Fruit fly (Drosophila melanogaster) whole organism, embryonic: ENCODE measurements around the gene Ugt35E2.

ENCODE experiments used
- CG10979 ChIP-seq: fragments of 200-800 bp; sonication (Bioruptor generic); optimal IDR thresholded peaks from 2 replicates; lab custom pipeline; 2018; ENCODE audit warnings: missing biosample characterization, mild to moderate bottlenecking, missing genetic modification characterization, moderate library complexity
- CG11398 ChIP-seq: fragments of 200-800 bp; sonication (Bioruptor generic); optimal IDR thresholded peaks from 2 replicates; lab custom pipeline; 2016; ENCODE audit warnings: missing biosample characterization, missing genetic modification characterization
- CG11456 ChIP-seq: fragments of 200-800 bp; sonication (Bioruptor generic); IDR thresholded peaks from 3 replicates; pipeline ENCODE4 v1.3.6; 2022; ENCODE audit warnings: missing biosample characterization, missing genetic modification characterization
- CG12104 ChIP-seq: fragments of 200-800 bp; sonication (Bioruptor generic); optimal IDR thresholded peaks from 3 replicates; lab custom pipeline; 2016; ENCODE audit warnings: missing biosample characterization, missing genetic modification characterization
- CG12769 ChIP-seq: fragments of 200-800 bp; sonication (Bioruptor generic); optimal IDR thresholded peaks from 2 replicates; lab custom pipeline; 2019; ENCODE audit warnings: missing biosample characterization, mild to moderate bottlenecking, missing genetic modification characterization, moderate library complexity
- CG13624 ChIP-seq: fragments of 200-800 bp; sonication (Bioruptor generic); optimal IDR thresholded peaks from 2 replicates; lab custom pipeline; 2016; ENCODE audit warnings: missing biosample characterization, missing genetic modification characterization
- CG13894 ChIP-seq: fragments of 200-800 bp; sonication (Bioruptor generic); optimal IDR thresholded peaks from 3 replicates; lab custom pipeline; 2018; ENCODE audit warnings: missing biosample characterization, mild to moderate bottlenecking, missing genetic modification characterization, moderate library complexity
- CG15601 ChIP-seq: fragments of 200-800 bp; sonication (Bioruptor generic); optimal IDR thresholded peaks from 3 replicates; lab custom pipeline; 2019; ENCODE audit warnings: missing biosample characterization, mild to moderate bottlenecking, missing genetic modification characterization, moderate library complexity
- CG1647 ChIP-seq: fragments of 200-800 bp; sonication (Bioruptor generic); optimal IDR thresholded peaks from 3 replicates; lab custom pipeline; 2016; ENCODE audit warnings: missing biosample characterization, missing genetic modification characterization
- CG17802 ChIP-seq: fragments of 200-800 bp; sonication (Bioruptor generic); optimal IDR thresholded peaks from 2 replicates; lab custom pipeline; 2018; ENCODE audit warnings: missing biosample characterization, mild to moderate bottlenecking, missing genetic modification characterization, moderate library complexity
- CG1792 ChIP-seq: fragments of 200-800 bp; sonication (Bioruptor generic); optimal IDR thresholded peaks from 2 replicates; lab custom pipeline; 2016; ENCODE audit warnings: missing biosample characterization, missing genetic modification characterization
- CG18476 ChIP-seq: fragments of 200-800 bp; sonication (Bioruptor generic); optimal IDR thresholded peaks from 2 replicates; lab custom pipeline; 2016; ENCODE audit warnings: missing biosample characterization, mild to moderate bottlenecking, missing genetic modification characterization
- CG2199 ChIP-seq: fragments of 200-800 bp; sonication (Bioruptor generic); IDR thresholded peaks from 3 replicates; pipeline ENCODE4 v1.3.6; 2022; ENCODE audit warnings: missing biosample characterization, missing genetic modification characterization
- CG3407 ChIP-seq: fragments of 200-800 bp; sonication (Bioruptor generic); optimal IDR thresholded peaks from 2 replicates; lab custom pipeline; 2018; ENCODE audit warnings: missing biosample characterization, mild to moderate bottlenecking, missing genetic modification characterization
- CG34422 ChIP-seq: fragments of 200-800 bp; sonication (Bioruptor generic); IDR thresholded peaks from 3 replicates; pipeline ENCODE4 v1.3.6; 2022; ENCODE audit warnings: missing biosample characterization, missing genetic modification characterization
- CG3726 ChIP-seq: fragments of 200-800 bp; sonication (Bioruptor generic); IDR thresholded peaks from 3 replicates; pipeline ENCODE4, ENCODE4 v1.3.6; 2022; ENCODE audit warnings: missing biosample characterization, missing genetic modification characterization
- CG43689 ChIP-seq: fragments of 200-800 bp; sonication (Bioruptor generic); IDR thresholded peaks from 2 replicates; pipeline ENCODE4 v1.3.6; 2022; ENCODE audit warnings: missing biosample characterization, missing genetic modification characterization
- CG6272 ChIP-seq: fragments of 200-800 bp; sonication (Bioruptor generic); IDR thresholded peaks from 2 replicates; pipeline ENCODE4 v1.3.6; 2022; ENCODE audit warnings: missing biosample characterization, missing genetic modification characterization
- CG6854 ChIP-seq: fragments of 200-800 bp; sonication (Bioruptor generic); optimal IDR thresholded peaks from 3 replicates; lab custom pipeline; 2017; ENCODE audit warnings: missing biosample characterization, mild to moderate bottlenecking, missing genetic modification characterization
- CG8290 ChIP-seq, 3 experiments: fragments of 200-800 bp; sonication (Bioruptor generic); optimal IDR thresholded peaks; 2 replicates each; lab custom pipeline; 2016 to 2019; ENCODE audit warnings: missing biosample characterization in 3 of 3, missing genetic modification characterization in 3 of 3, mild to moderate bottlenecking in 2 of 3, moderate library complexity in 1 of 3
- CG8359 ChIP-seq: fragments of 200-800 bp; sonication (Bioruptor generic); optimal IDR thresholded peaks from 2 replicates; lab custom pipeline; 2017; ENCODE audit warnings: missing biosample characterization, mild to moderate bottlenecking, missing genetic modification characterization, borderline replicate concordance
- CTCF ChIP-seq: fragments of 200-800 bp; sonication (Bioruptor generic); optimal IDR thresholded peaks from 2 replicates; lab custom pipeline; 2017; ENCODE audit warnings: missing biosample characterization, mild to moderate bottlenecking, missing genetic modification characterization, moderate library complexity
- Drgx ChIP-seq: fragments of 200-800 bp; sonication (Bioruptor generic); IDR thresholded peaks from 2 replicates; pipeline ENCODE4 v1.3.6; 2022; ENCODE audit warnings: missing biosample characterization, missing genetic modification characterization
- Elba2 ChIP-seq: fragments of 200-800 bp; sonication (Bioruptor generic); optimal IDR thresholded peaks from 3 replicates; lab custom pipeline; 2016; ENCODE audit warnings: missing biosample characterization, missing genetic modification characterization
- Hand ChIP-seq: fragments of 200-800 bp; sonication (Bioruptor generic); optimal IDR thresholded peaks from 2 replicates; lab custom pipeline; 2017; ENCODE audit warnings: mild to moderate bottlenecking, missing biosample characterization, missing genetic modification reagents, missing genetic modification characterization
- Hsf ChIP-seq: fragments of 200-800 bp; sonication (Bioruptor generic); optimal IDR thresholded peaks from 3 replicates; lab custom pipeline; 2016; ENCODE audit warnings: missing biosample characterization, missing genetic modification characterization
- MESR4 ChIP-seq: fragments of 200-800 bp; sonication (Bioruptor generic); optimal IDR thresholded peaks from 2 replicates; lab custom pipeline; 2018; ENCODE audit warnings: missing biosample characterization, mild to moderate bottlenecking, missing genetic modification characterization, moderate library complexity
- Max ChIP-seq: fragments of 200-800 bp; sonication (Bioruptor generic); optimal IDR thresholded peaks from 2 replicates; lab custom pipeline; 2016; ENCODE audit warnings: missing biosample characterization, mild to moderate bottlenecking, missing genetic modification characterization
- NC2α ChIP-seq: fragments of 200-800 bp; sonication (Bioruptor generic); optimal IDR thresholded peaks from 2 replicates; lab custom pipeline; 2016; ENCODE audit warnings: missing biosample characterization, missing genetic modification characterization
- Opbp ChIP-seq: fragments of 200-800 bp; sonication (Bioruptor generic); IDR thresholded peaks from 3 replicates; pipeline ENCODE4 v1.3.6; 2022; ENCODE audit warnings: missing biosample characterization, missing genetic modification characterization; ENCODE audit not compliant: partially characterized antibody
- Optix ChIP-seq: fragments of 200-800 bp; sonication (Bioruptor generic); IDR thresholded peaks from 3 replicates; pipeline ENCODE4 v1.3.6; 2022; ENCODE audit warnings: missing biosample characterization, missing genetic modification characterization
- ab ChIP-seq: fragments of 200-800 bp; sonication (Bioruptor generic); optimal IDR thresholded peaks from 2 replicates; lab custom pipeline; 2016; ENCODE audit warnings: missing biosample characterization, missing genetic modification characterization
- danr ChIP-seq: fragments of 200-800 bp; sonication (Bioruptor generic); IDR thresholded peaks from 2 replicates; pipeline ENCODE4 v1.3.6; 2022; ENCODE audit warnings: missing biosample characterization, missing genetic modification characterization
- dmrt11E ChIP-seq: fragments of 200-800 bp; sonication (Bioruptor generic); optimal IDR thresholded peaks from 3 replicates; lab custom pipeline; 2018; ENCODE audit warnings: missing biosample characterization, mild to moderate bottlenecking, missing genetic modification characterization, moderate library complexity
- ewg ChIP-seq: fragments of 200-800 bp; sonication (Bioruptor generic); optimal IDR thresholded peaks from 3 replicates; lab custom pipeline; 2017; ENCODE audit warnings: mild to moderate bottlenecking, missing biosample characterization, missing genetic modification reagents, missing genetic modification characterization
- ham ChIP-seq: fragments of 200-800 bp; sonication (Bioruptor generic); IDR thresholded peaks from 2 replicates; pipeline ENCODE4 v1.3.6; 2022; ENCODE audit warnings: missing biosample characterization, missing genetic modification characterization
- hth ChIP-seq: fragments of >200 bp; optimal IDR thresholded peaks from 2 replicates; lab custom pipeline; 2017; ENCODE audit warnings: inconsistent platforms
- kni ChIP-seq: fragments of 200-800 bp; sonication (Bioruptor generic); optimal IDR thresholded peaks from 3 replicates; lab custom pipeline; 2017; ENCODE audit warnings: mild to moderate bottlenecking, missing biosample characterization, missing genetic modification reagents, missing genetic modification characterization
- mld ChIP-seq: fragments of 200-800 bp; sonication (Bioruptor generic); IDR thresholded peaks from 3 replicates; pipeline ENCODE4 v1.3.6; 2022; ENCODE audit warnings: missing biosample characterization, missing genetic modification characterization; ENCODE audit not compliant: partially characterized antibody
- onecut ChIP-seq: fragments of 200-800 bp; sonication (Bioruptor generic); IDR thresholded peaks from 2 replicates; pipeline ENCODE4 v1.3.6; 2022; ENCODE audit warnings: missing biosample characterization, missing genetic modification characterization
- pho ChIP-seq: fragments of 200-800 bp; sonication (Bioruptor generic); optimal IDR thresholded peaks from 2 replicates; lab custom pipeline; 2016; ENCODE audit warnings: missing biosample characterization, missing genetic modification characterization
- psq ChIP-seq: fragments of 200-800 bp; sonication (Bioruptor generic); optimal IDR thresholded peaks from 2 replicates; lab custom pipeline; 2017; ENCODE audit warnings: missing biosample characterization, missing genetic modification characterization
- ranshi ChIP-seq: fragments of 200-800 bp; sonication (Bioruptor generic); IDR thresholded peaks from 2 replicates; pipeline ENCODE4 v1.3.6; 2022; ENCODE audit warnings: missing biosample characterization, missing genetic modification characterization
- salm ChIP-seq: fragments of 200-800 bp; sonication (Bioruptor generic); optimal IDR thresholded peaks from 2 replicates; lab custom pipeline; 2018; ENCODE audit warnings: missing biosample characterization, mild to moderate bottlenecking, missing genetic modification characterization
- sim ChIP-seq: fragments of 200-800 bp; sonication (Bioruptor generic); IDR thresholded peaks from 2 replicates; pipeline ENCODE4 v1.3.6; 2022; ENCODE audit warnings: missing biosample characterization, missing genetic modification characterization
- sisA ChIP-seq: fragments of 200-800 bp; sonication (Bioruptor generic); IDR thresholded peaks from 2 replicates; pipeline ENCODE4 v1.3.6; 2022; ENCODE audit warnings: missing biosample characterization, missing genetic modification characterization
- tgo ChIP-seq: fragments of 200-800 bp; sonication (Bioruptor generic); IDR thresholded peaks from 3 replicates; pipeline ENCODE4 v1.3.6; 2022; ENCODE audit warnings: missing biosample characterization, missing genetic modification characterization
- trem ChIP-seq: fragments of 200-800 bp; optimal IDR thresholded peaks from 3 replicates; lab custom pipeline; 2019; ENCODE audit warnings: missing biosample characterization, mild to moderate bottlenecking, missing genetic modification characterization, moderate library complexity
- trh ChIP-seq: fragments of 200-800 bp; sonication (Bioruptor generic); optimal IDR thresholded peaks from 2 replicates; lab custom pipeline; 2016; ENCODE audit warnings: missing biosample characterization, missing genetic modification characterization
- tx ChIP-seq: fragments of 200-800 bp; sonication (Bioruptor generic); optimal IDR thresholded peaks from 2 replicates; lab custom pipeline; 2016; ENCODE audit warnings: missing biosample characterization, missing genetic modification characterization
- wek ChIP-seq: fragments of 200-800 bp; sonication (Bioruptor generic); optimal IDR thresholded peaks from 3 replicates; lab custom pipeline; 2018; ENCODE audit warnings: missing biosample characterization, mild to moderate bottlenecking, missing genetic modification characterization, moderate library complexity
- z ChIP-seq: fragments of 200-800 bp; sonication (Bioruptor generic); IDR thresholded peaks from 3 replicates; pipeline ENCODE4 v1.3.6; 2022; ENCODE audit warnings: missing biosample characterization, missing genetic modification characterization

Ugt35E2 gene

DNA sequence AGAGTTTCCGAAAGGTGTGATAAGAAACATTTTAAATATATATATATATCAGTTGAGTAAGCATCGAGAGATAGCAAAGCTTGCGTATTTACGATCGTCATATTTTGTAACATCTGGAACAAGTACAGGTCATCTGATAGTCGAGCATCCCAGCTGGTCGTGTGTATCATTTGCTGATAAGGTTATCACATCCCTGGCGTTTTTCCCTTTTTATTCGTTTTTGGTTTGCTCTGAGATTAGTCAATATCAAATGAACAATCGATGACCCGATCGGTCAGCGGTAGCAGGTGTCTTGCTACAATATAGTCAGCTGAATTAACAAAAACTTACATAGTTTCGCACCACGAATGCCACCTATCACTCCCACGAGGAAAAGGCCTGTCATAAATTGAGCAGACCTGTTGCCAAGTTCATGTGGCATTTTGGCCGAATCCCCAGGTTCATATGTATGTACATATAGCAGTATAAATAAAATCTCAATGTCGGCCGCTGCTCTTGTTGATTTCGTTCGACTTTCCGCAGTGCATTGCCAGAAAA lies 33.2 kb upstream of the Ugt35E2 start (continued):
- TF ChIP-seq CG1647 (no peak), sim (GFP tag; lab: Robert Waterston, UW) (no peak), dmrt11E (tag; lab: Kevin White, UChicago) (no peak), sisA (peak; percentile 55), CG11456 (GFP tag; lab: Robert Waterston, UW) (no peak), Elba2 (GFP tag; lab: Kevin White, UChicago) (no peak), CG13894 (tag; lab: Kevin White, UChicago) (no peak), CG13624 (GFP tag; lab: Kevin White, UChicago) (no peak), tx (GFP tag; lab: Kevin White, UChicago) (no peak), CG10979 (tag; lab: Kevin White, UChicago) (peak; percentile 18), trem (no peak), CG34422 (GFP tag; lab: Robert Waterston, UW) (0 out of 3 replicates have a peak, but pooled peaks have one; percentile 9), MESR4 (GFP tag; lab: Kevin White, UChicago) (no peak), Optix (GFP tag; lab: Robert Waterston, UW) (0 out of 3 replicates have a peak, but pooled peaks have one; percentile 5), tgo (peak; percentile 61; the same call in 2 of the 3 replicates), z (GFP tag; lab: Robert Waterston, UW) (no peak), CG8359 (GFP tag; lab: Kevin White, UChicago) (no peak), CG3407 (peak; percentile 25), CG8290 (GFP tag; optimal IDR thresholded peaks at IDR 0.05; lab: Kevin White, UChicago) (no peak), CG8290 (tag; optimal IDR thresholded peaks at IDR 0.05; lab: Kevin White, UChicago) (no peak), CG12769 (tag; lab: Kevin White, UChicago) (peak; percentile 48), Drgx (GFP tag; lab: Robert Waterston, UW) (peak; percentile 47), CG15601 (tag; lab: Kevin White, UChicago) (no peak), CG2199 (GFP tag; lab: Robert Waterston, UW) (no peak), danr (GFP tag; lab: Robert Waterston, UW) (no peak), CG18476 (GFP tag; lab: Kevin White, UChicago) (peak; percentile 37), CG6854 (GFP tag; lab: Kevin White, UChicago) (peak; percentile 26), wek (GFP tag; lab: Kevin White, UChicago) (no peak), ab (GFP tag; lab: Kevin White, UChicago) (no peak), ranshi (0 out of 2 replicates have a peak, but pooled peaks have one; percentile 63), CG12104 (GFP tag; lab: Kevin White, UChicago) (peak; percentile 51), pho (GFP tag; lab: Kevin White, UChicago) (no peak), CG43689 (GFP tag; lab: Robert Waterston, UW) (0 out of 2 replicates have a peak, but pooled peaks have one; percentile 33), Max (GFP tag; lab: Kevin White, UChicago) (peak; percentile 56), salm (peak; percentile 20), CG17802 (no peak), Hand (GFP tag; lab: Kevin White, UChicago) (peak; percentile 60), CG1792 (no peak), CG6272 (GFP tag; lab: Robert Waterston, UW) (no peak), hth (no peak), psq (GFP tag; lab: Kevin White, UChicago) (no peak), CG11398 (GFP tag; lab: Kevin White, UChicago) (no peak), mld (no peak), CTCF (GFP tag; lab: Kevin White, UChicago) (no peak), CG3726 (no peak), onecut (GFP tag; lab: Robert Waterston, UW) (no peak), Opbp (GFP tag; lab: Robert Waterston, UW) (no peak), trh (GFP tag; lab: Kevin White, UChicago) (no peak), ham (no peak), Hsf (GFP tag; lab: Kevin White, UChicago) (no peak), kni (GFP tag; lab: Kevin White, UChicago) (no peak), ewg (GFP tag; lab: Kevin White, UChicago) (no peak), NC2α (GFP tag; lab: Kevin White, UChicago) (no peak)
